Worm (Caenorhabditis elegans) whole organism, L3 larva: ENCODE results near the gene C16D9.8.

ENCODE experiments used
- ama-1 ChIP-seq: fragments of 150-350 bp; optimal IDR thresholded peaks from 2 replicates; lab custom pipeline; 2018
- elt-1 ChIP-seq: fragments of 150-350 bp; optimal IDR thresholded peaks from 2 replicates; lab custom pipeline; 2014; ENCODE audit warnings: missing biosample characterization, missing genetic modification characterization
- fos-1 ChIP-seq: fragments of 150-350 bp; optimal IDR thresholded peaks from 2 replicates; lab custom pipeline; 2014; ENCODE audit warnings: missing biosample characterization, missing genetic modification characterization
- lsy-12 ChIP-seq: sonication (generic microtip); optimal IDR thresholded peaks from 2 replicates; lab custom pipeline; 2016; ENCODE audit warnings: mild to moderate bottlenecking, missing genetic modification characterization, missing compliant biosample characterization
- mdl-1 ChIP-seq: fragments of 150-350 bp; optimal IDR thresholded peaks from 2 replicates; lab custom pipeline; 2014; ENCODE audit warnings: missing biosample characterization, missing genetic modification characterization
- nhr-12 ChIP-seq: fragments of 150-350 bp; optimal IDR thresholded peaks from 2 replicates; lab custom pipeline; 2014; ENCODE audit warnings: missing biosample characterization, missing genetic modification characterization
- nhr-76 ChIP-seq: fragments of 150-350 bp; sonication (generic microtip); optimal IDR thresholded peaks from 5 replicates; lab custom pipeline; 2014; ENCODE audit warnings: missing biosample characterization, missing genetic modification characterization
- pqm-1 ChIP-seq: fragments of 150-350 bp; optimal IDR thresholded peaks from 2 replicates; lab custom pipeline; 2017; ENCODE audit warnings: missing biosample characterization, missing genetic modification characterization, inconsistent platforms
- unc-39 ChIP-seq: sonication (generic microtip); optimal IDR thresholded peaks from 4 replicates; lab custom pipeline; 2017; ENCODE audit warnings: missing biosample characterization, missing genetic modification characterization
- unc-62 ChIP-seq: fragments of 150-350 bp; sonication (generic microtip); optimal IDR thresholded peaks from 4 replicates; lab custom pipeline; 2014; ENCODE audit warnings: missing biosample characterization, missing genetic modification reagents, missing genetic modification characterization
- ztf-4 ChIP-seq: fragments of 150-350 bp; optimal IDR thresholded peaks from 2 replicates; lab custom pipeline; 2014; ENCODE audit warnings: missing biosample characterization, missing genetic modification characterization

- no peak for TF ChIP-seq lsy-12 (tag; lab: Kevin White, UChicago)
- TF ChIP-seq elt-1 = no peak
- no peak for TF ChIP-seq fos-1 (tag; lab: Kevin White, UChicago)
- TF ChIP-seq nhr-12 (tag; lab: Kevin White, UChicago) = no peak
- TF ChIP-seq ama-1 (lab: Kevin White, UChicago) = no peak
- no peak for TF ChIP-seq nhr-76 (tag; lab: Kevin White, UChicago)
- peak; percentile 9 for TF ChIP-seq pqm-1 (tag; lab: Kevin White, UChicago)
- no peak for TF ChIP-seq unc-62 (GFP tag; lab: Kevin White, UChicago)
- no peak for TF ChIP-seq mdl-1
- no peak for TF ChIP-seq unc-39 (tag; lab: Kevin White, UChicago)
- no peak for TF ChIP-seq ztf-4
These were observed 41.3 kb upstream of the C16D9.8 start, which contains the start of gene W02D7.11 for ce11 chrV:8304461-8305195.
